Fruit fly (Drosophila melanogaster): ENCODE results near the gene Trf2.
A peak's percentile ranks its signal among the peaks of the same experiment; 100 is the strongest.

The Trf2 gene

DNA sequence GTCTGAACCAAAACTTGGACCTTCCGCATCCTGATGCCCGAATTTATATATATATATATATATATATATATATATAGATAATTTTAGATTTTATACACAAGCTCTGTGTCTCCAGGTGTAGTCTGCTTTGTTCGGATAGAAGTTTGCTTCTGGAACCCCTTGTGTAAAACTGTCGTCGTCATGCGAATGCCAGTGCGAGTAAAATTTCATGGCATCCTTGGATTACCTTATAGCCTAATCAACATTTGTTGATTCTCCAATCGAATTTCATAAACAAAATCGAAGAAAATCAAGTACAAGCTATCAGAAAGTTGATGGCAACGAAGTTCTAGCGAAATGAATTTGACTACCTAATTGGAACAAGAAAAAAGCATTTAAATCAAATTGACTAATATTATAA lies 48.5 kb downstream of the Trf2 start, which contains the start of gene CG32713:
Gene CG32713, minus strand, starts transcription at position 101 of the 400 bp plus-strand sequence.
- TF ChIP-seq HLH106 (tag; optimal IDR thresholded peaks at IDR 0.05) (no peak), sage (GFP tag; optimal IDR thresholded peaks at IDR 0.05) (no peak), Hr83 (GFP tag; optimal IDR thresholded peaks at IDR 0.05; ENCODE audit: poor library complexity, severe bottlenecking) (no peak)

DNA sequence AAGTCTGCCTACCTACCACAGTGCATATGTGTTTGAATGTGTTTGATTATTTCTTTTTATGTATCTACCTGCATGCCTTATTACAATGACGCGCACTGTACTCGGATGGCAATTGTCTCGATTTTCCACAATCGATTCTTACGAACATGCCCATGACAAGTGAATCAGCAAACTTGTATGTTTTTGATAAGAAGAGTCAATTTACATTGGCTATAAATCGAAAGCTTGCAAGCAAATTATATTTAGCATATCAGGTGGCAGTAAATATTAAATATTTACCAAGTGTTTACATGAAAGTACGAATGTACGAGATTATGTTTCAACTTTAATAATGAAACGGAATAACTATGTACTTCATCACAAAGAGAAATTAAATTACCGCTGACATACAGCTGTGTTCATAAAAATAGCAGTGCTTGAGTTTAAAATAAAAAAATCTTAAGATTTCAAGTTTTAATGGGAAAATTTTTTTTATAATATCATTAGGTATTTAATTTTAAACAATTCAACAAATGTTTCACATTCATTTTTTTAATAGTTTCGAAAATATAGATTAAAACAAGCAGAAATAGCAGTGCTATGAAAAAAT lies 50.5 kb downstream of the Trf2 start:
- TF ChIP-seq CG9705 (GFP tag; optimal IDR thresholded peaks at IDR 0.05) = no peak
- TF ChIP-seq Abd-B (GFP tag; optimal IDR thresholded peaks at IDR 0.05) = no peak
- no peak for TF ChIP-seq Sp1 (GFP tag; optimal IDR thresholded peaks at IDR 0.05)
- no peak for TF ChIP-seq sv (GFP tag; optimal IDR thresholded peaks at IDR 0.05)
- TF ChIP-seq ey (GFP tag; optimal IDR thresholded peaks at IDR 0.05) = no peak
- TF ChIP-seq Hr83 (GFP tag; optimal IDR thresholded peaks at IDR 0.05; ENCODE audit: poor library complexity, severe bottlenecking) = no peak
- TF ChIP-seq Dfd (GFP tag; optimal IDR thresholded peaks at IDR 0.05) = no peak
- no peak for TF ChIP-seq dl (GFP tag; optimal IDR thresholded peaks at IDR 0.05; ENCODE audit: insufficient read depth in 1 of 2, partially characterized antibody in 2 of 2)
- no peak for TF ChIP-seq h (GFP tag; optimal IDR thresholded peaks at IDR 0.05)
- no peak for TF ChIP-seq pan (optimal IDR thresholded peaks at IDR 0.05)
- no peak for TF ChIP-seq usp (GFP tag; optimal IDR thresholded peaks at IDR 0.05)

DNA sequence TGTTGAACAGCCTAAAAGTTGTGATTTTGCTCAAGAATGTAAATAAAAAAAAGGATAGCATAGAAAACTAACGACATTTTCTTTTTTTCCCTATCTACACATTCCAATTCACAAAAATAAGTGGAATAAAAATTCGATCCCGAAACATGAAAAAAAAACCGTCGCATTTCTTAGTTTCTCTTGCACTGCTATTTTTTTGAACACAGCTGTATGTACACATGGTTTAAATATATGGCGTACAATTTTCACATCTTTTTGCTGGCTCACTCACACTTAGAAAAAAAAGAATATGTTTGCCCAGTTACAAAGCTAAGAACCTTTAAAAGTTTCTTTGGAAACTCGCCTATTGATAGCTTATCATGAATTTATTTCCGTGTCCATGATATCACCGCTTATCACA lies 51.2 kb downstream of the Trf2 start:
- TF ChIP-seq dl (GFP tag; optimal IDR thresholded peaks at IDR 0.05; ENCODE audit: insufficient read depth in 1 of 2, partially characterized antibody in 2 of 2) = no peak
- TF ChIP-seq Rel (GFP tag; optimal IDR thresholded peaks at IDR 0.05) = no peak
- TF ChIP-seq Rel (tag; optimal IDR thresholded peaks at IDR 0.05) = no peak
- TF ChIP-seq ey (GFP tag; optimal IDR thresholded peaks at IDR 0.05) = no peak
- no peak for TF ChIP-seq Mio (GFP tag; optimal IDR thresholded peaks at IDR 0.05)
- no peak for TF ChIP-seq h (GFP tag; optimal IDR thresholded peaks at IDR 0.05)
- no peak for TF ChIP-seq OdsH (GFP tag; optimal IDR thresholded peaks at IDR 0.05)
- TF ChIP-seq sage (GFP tag; optimal IDR thresholded peaks at IDR 0.05) = no peak
- TF ChIP-seq dmrt93B (GFP tag; optimal IDR thresholded peaks at IDR 0.05) = no peak
- no peak for TF ChIP-seq CG9705 (GFP tag; optimal IDR thresholded peaks at IDR 0.05)
- TF ChIP-seq HLH106 (tag; optimal IDR thresholded peaks at IDR 0.05) = no peak
- no peak for TF ChIP-seq Vsx2 (GFP tag; optimal IDR thresholded peaks at IDR 0.05; ENCODE audit: partially characterized antibody)
- TF ChIP-seq Abd-B (GFP tag; optimal IDR thresholded peaks at IDR 0.05) = no peak
- no peak for TF ChIP-seq lola (GFP tag; optimal IDR thresholded peaks at IDR 0.05)
- no peak for TF ChIP-seq Sp1 (GFP tag; optimal IDR thresholded peaks at IDR 0.05)
- no peak for TF ChIP-seq Dif (GFP tag; optimal IDR thresholded peaks at IDR 0.05; ENCODE audit: partially characterized antibody)
- TF ChIP-seq psq (GFP tag; optimal IDR thresholded peaks at IDR 0.05) = no peak

DNA sequence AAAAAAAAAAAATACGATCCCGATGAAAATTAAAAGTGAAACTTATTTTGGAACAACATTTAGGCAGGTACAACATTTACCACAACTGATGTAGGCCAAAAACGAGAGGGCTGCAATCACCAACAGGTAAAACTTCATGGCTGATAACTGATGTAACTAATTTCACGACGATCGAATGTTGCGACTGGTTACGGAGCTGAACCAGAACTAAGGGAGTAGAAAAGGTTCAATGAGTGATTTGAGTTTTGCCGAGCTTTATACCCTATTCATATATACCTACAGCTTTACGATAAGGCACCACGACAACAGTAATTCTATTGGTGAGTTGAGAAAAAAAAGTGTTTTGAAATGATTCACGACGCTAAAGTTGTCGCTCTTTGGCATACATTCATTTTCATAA lies 51.6 kb downstream of the Trf2 start, which contains the start of gene CG15347:
Gene CG15347, minus strand, starts transcription at position 213 of the 400 bp plus-strand sequence.
- TF ChIP-seq Jra (GFP tag; optimal IDR thresholded peaks at IDR 0.05) (no peak), jim (GFP tag; optimal IDR thresholded peaks at IDR 0.05) (no peak), Hr83 (GFP tag; optimal IDR thresholded peaks at IDR 0.05; ENCODE audit: poor library complexity, severe bottlenecking) (no peak), Myc (optimal IDR thresholded peaks at IDR 0.05) (no peak), usp (GFP tag; optimal IDR thresholded peaks at IDR 0.05) (no peak), HLH106 (tag; optimal IDR thresholded peaks at IDR 0.05) (no peak), rgr (GFP tag; optimal IDR thresholded peaks at IDR 0.05) (no peak)

DNA sequence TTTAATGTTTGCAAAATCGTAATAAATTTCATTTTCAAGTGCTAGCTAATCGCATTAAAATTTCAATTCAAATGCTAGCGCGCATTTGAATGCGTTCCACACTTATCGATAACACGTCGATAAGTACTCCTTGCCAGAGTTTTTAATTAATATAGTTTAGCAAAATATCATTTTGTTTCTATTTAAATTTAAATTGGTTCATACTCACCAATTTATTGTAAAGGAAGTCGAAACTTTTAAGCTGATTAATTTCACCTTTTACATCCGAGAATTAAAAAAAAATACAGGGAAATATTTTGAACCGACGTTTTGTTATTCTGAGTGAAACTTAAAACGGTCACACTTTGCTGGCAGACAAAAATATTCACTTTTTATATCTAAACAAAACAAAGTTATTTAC lies 52.1 kb downstream of the Trf2 start, which contains the start of gene Es2:
Gene Es2, plus strand, starts transcription at position 333 of the 400 bp plus-strand sequence.
- TF ChIP-seq dmrt93B (GFP tag; optimal IDR thresholded peaks at IDR 0.05) = no peak
- TF ChIP-seq Myc (optimal IDR thresholded peaks at IDR 0.05) = peak; percentile 63
- TF ChIP-seq sage (GFP tag; optimal IDR thresholded peaks at IDR 0.05) = peak; percentile 13

DNA sequence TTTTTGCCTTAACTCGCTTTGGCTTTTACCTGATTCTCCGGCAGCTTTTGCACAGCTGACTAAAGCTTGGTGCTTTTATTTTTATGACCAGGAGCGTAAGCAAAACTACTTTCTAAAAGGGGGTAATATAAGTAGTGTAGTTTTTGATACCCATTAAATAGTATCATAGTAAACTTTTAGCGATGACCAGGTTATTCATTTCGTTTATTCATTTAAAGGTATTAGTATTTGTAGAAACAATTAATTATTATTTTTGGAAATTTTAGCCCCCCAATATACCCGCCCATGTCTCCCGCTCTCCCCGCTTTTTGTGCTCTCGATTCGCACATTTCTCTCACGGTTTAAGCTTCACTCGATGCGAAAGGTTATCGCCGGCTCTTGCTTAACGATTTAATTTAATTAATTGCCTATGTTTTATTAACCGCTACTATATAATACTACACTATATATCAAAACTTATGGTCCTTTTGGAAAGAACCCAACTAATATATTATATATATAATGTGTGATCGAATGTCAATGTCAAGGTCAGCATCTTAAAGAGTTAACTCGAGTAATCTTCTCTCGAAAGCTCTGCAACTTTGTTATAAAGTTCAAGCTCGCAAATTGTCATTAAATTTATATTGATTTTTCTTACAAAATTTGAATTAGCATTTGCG lies 55.4 kb downstream of the Trf2 start, which contains the start of gene Sptr:
Gene Sptr, minus strand, starts transcription at position 61 of the 659 bp plus-strand sequence.
- TF ChIP-seq dsf (GFP tag; optimal IDR thresholded peaks at IDR 0.05; ENCODE audit: borderline replicate concordance) = peak; percentile 58
- no peak for TF ChIP-seq Dif (GFP tag; optimal IDR thresholded peaks at IDR 0.05; ENCODE audit: partially characterized antibody)
- peak; percentile 93 for TF ChIP-seq ey (GFP tag; optimal IDR thresholded peaks at IDR 0.05)
- peak; percentile 56 to 96 for TF ChIP-seq foxo (GFP tag; optimal IDR thresholded peaks at IDR 0.05)
- TF ChIP-seq CG32264 (GFP tag; optimal IDR thresholded peaks at IDR 0.05) = peak; percentile 80
- peak; percentile 97 for TF ChIP-seq OdsH (GFP tag; optimal IDR thresholded peaks at IDR 0.05)
- peak; percentile 87 for TF ChIP-seq sage (GFP tag; optimal IDR thresholded peaks at IDR 0.05)
- peak; percentile 92 for TF ChIP-seq woc (GFP tag; optimal IDR thresholded peaks at IDR 0.05)
- peak; percentile 91 for TF ChIP-seq CG9705 (GFP tag; optimal IDR thresholded peaks at IDR 0.05)
- TF ChIP-seq Jra (GFP tag; optimal IDR thresholded peaks at IDR 0.05) = peak; percentile 84
- no peak for TF ChIP-seq jim (GFP tag; optimal IDR thresholded peaks at IDR 0.05)
- TF ChIP-seq brk (GFP tag; optimal IDR thresholded peaks at IDR 0.05) = peak; percentile 91
- TF ChIP-seq Rel (GFP tag; optimal IDR thresholded peaks at IDR 0.05) = peak; percentile 77
- peak; percentile 82 for TF ChIP-seq Rel (tag; optimal IDR thresholded peaks at IDR 0.05)
- no peak for TF ChIP-seq dl (GFP tag; optimal IDR thresholded peaks at IDR 0.05; ENCODE audit: insufficient read depth in 1 of 2, partially characterized antibody in 2 of 2)
- peak; percentile 51 for TF ChIP-seq GATAd (GFP tag; optimal IDR thresholded peaks at IDR 0.05)
- no peak for TF ChIP-seq Myc (optimal IDR thresholded peaks at IDR 0.05)
- TF ChIP-seq br (GFP tag; optimal IDR thresholded peaks at IDR 0.05) = peak; percentile 92
- peak; percentile 96 for TF ChIP-seq Sp1 (GFP tag; optimal IDR thresholded peaks at IDR 0.05)
- TF ChIP-seq Vsx2 (GFP tag; optimal IDR thresholded peaks at IDR 0.05; ENCODE audit: partially characterized antibody) = no peak
- peak; percentile 19 for TF ChIP-seq Mio (GFP tag; optimal IDR thresholded peaks at IDR 0.05)
- peak; percentile 94 for TF ChIP-seq Hnf4 (GFP tag; optimal IDR thresholded peaks at IDR 0.05)

Measured in whole organism, wandering third instar larva.